Worm (Caenorhabditis elegans) whole organism, L4/young adult: Measurements from ENCODE around the gene acr-5.

Experiments used
- W03F9.2 ChIP-seq: fragments of 150-350 bp; optimal IDR thresholded peaks from 2 replicates; lab custom pipeline; 2014; ENCODE audit warnings: missing biosample characterization, missing genetic modification characterization
- dao-5 ChIP-seq: sonication (generic microtip); optimal IDR thresholded peaks from 2 replicates; lab custom pipeline; 2016; ENCODE audit warnings: missing genotype, missing genetic modification characterization, moderate library complexity, missing compliant biosample characterization
- him-1 ChIP-seq: sonication (generic microtip); optimal IDR thresholded peaks from 2 replicates; lab custom pipeline; 2016; ENCODE audit warnings: missing genotype, missing genetic modification reagents, missing genetic modification characterization, missing compliant biosample characterization

- TF ChIP-seq W03F9.2 (no peak), him-1 (no peak), dao-5 (tag; lab: Kevin White, UChicago) (no peak)
Measured at ce11 chrIII:6490989-6491388, 23.6 kb downstream of the acr-5 start.
